Worm (Caenorhabditis elegans) whole organism, early embryonic: ENCODE data around the gene Y66D12A.8.
A peak's percentile ranks its signal among the peaks of the same experiment; 100 is the strongest.

Experiments used
- B0310.2 ChIP-seq: sonication (generic microtip); optimal IDR thresholded peaks from 2 replicates; lab custom pipeline; 2016; ENCODE audit warnings: mild to moderate bottlenecking, missing genetic modification characterization, missing compliant biosample characterization
- F13C5.2 ChIP-seq: sonication (generic microtip); optimal IDR thresholded peaks from 2 replicates; lab custom pipeline; 2017; ENCODE audit warnings: mild to moderate bottlenecking, missing genetic modification characterization, inconsistent platforms, missing compliant biosample characterization
- aly-1 ChIP-seq: sonication (generic microtip); optimal IDR thresholded peaks from 2 replicates; lab custom pipeline; 2016; ENCODE audit warnings: missing genetic modification characterization, missing compliant biosample characterization
- ama-1 ChIP-seq: fragments of 150-350 bp; optimal IDR thresholded peaks from 2 replicates; lab custom pipeline; 2014
- ceh-13 ChIP-seq: fragments of 200-800 bp; sonication (Bioruptor generic); optimal IDR thresholded peaks from 2 replicates; lab custom pipeline; 2018; ENCODE audit warnings: mild to moderate bottlenecking, missing genetic modification characterization, missing compliant biosample characterization
- ceh-36 ChIP-seq: sonication (generic microtip); optimal IDR thresholded peaks from 2 replicates; lab custom pipeline; 2016; ENCODE audit warnings: missing genetic modification characterization, inconsistent platforms, missing compliant biosample characterization
- ets-7 ChIP-seq: sonication (generic microtip); optimal IDR thresholded peaks from 2 replicates; lab custom pipeline; 2016; ENCODE audit warnings: missing genotype, missing genetic modification characterization, missing compliant biosample characterization
- flt-1 ChIP-seq: fragments of 200-800 bp; sonication (Bioruptor generic); IDR thresholded peaks from 2 replicates; pipeline ENCODE4 v1.3.6; 2022; ENCODE audit warnings: missing genetic modification characterization, missing compliant biosample characterization
- hmbx-1 ChIP-seq: sonication (generic microtip); optimal IDR thresholded peaks from 2 replicates; lab custom pipeline; 2016; ENCODE audit warnings: mild to moderate bottlenecking, missing genetic modification characterization, missing compliant biosample characterization
- hmg-4 ChIP-seq: fragments of 200-800 bp; sonication (Bioruptor generic); optimal IDR thresholded peaks from 2 replicates; lab custom pipeline; 2018; ENCODE audit warnings: mild to moderate bottlenecking, missing genetic modification characterization, missing compliant biosample characterization
- hnd-1 ChIP-seq: sonication (generic microtip); optimal IDR thresholded peaks from 2 replicates; lab custom pipeline; 2016; ENCODE audit warnings: missing genetic modification characterization, missing compliant biosample characterization
- pes-1 ChIP-seq: fragments of 200-800 bp; sonication (Bioruptor generic); IDR thresholded peaks from 2 replicates; pipeline ENCODE4 v1.3.6; 2022; ENCODE audit warnings: missing genetic modification reagents, missing genetic modification characterization, missing compliant biosample characterization
- scrt-1 ChIP-seq: fragments of 200-800 bp; sonication (Bioruptor generic); IDR thresholded peaks from 2 replicates; pipeline ENCODE4 v1.3.6; 2022; ENCODE audit warnings: missing genetic modification characterization, missing compliant biosample characterization
- sea-1 ChIP-seq: fragments of 200-800 bp; sonication (Bioruptor generic); conservative IDR thresholded peaks from 2 replicates; pipeline ENCODE4 v1.3.6; 2022; ENCODE audit warnings: missing genetic modification characterization, missing compliant biosample characterization
- tbx-11 ChIP-seq: fragments of 200-800 bp; sonication (Bioruptor generic); IDR thresholded peaks from 2 replicates; pipeline ENCODE4 v1.3.6; 2022; ENCODE audit warnings: missing genetic modification characterization, missing compliant biosample characterization
- tbx-37 ChIP-seq: fragments of 200-800 bp; sonication (Bioruptor generic); conservative IDR thresholded peaks from 2 replicates; pipeline ENCODE4 v1.3.6; 2022; ENCODE audit warnings: missing genetic modification reagents, missing genetic modification characterization, missing compliant biosample characterization
- tra-4 ChIP-seq: sonication (generic microtip); optimal IDR thresholded peaks from 2 replicates; lab custom pipeline; 2017; ENCODE audit warnings: missing genetic modification characterization, missing compliant biosample characterization

The Y66D12A.8 gene

ce11 chrIII:11573921-11574320 lies at the start of gene Y66D12A.8:
Gene Y66D12A.8 (plus strand): TSS chrIII:11574221.
- TF ChIP-seq ama-1 = peak; percentile 36
- no peak for TF ChIP-seq F13C5.2

ce11 chrIII:11526396-11526795 lies 47.6 kb upstream of the Y66D12A.8 start, which contains the start of gene xpb-1:
Gene xpb-1 (plus strand): TSS chrIII:11526657.
- TF ChIP-seq ceh-36 (tag; lab: Kevin White, UChicago) (no peak), F13C5.2 (no peak), hnd-1 (no peak), ceh-13 (GFP tag; lab: Kevin White, UChicago) (no peak), pes-1 (GFP tag; lab: Robert Waterston, UW) (no peak), ets-7 (tag; lab: Kevin White, UChicago) (no peak), ama-1 (no peak), sea-1 (GFP tag; lab: Robert Waterston, UW) (no peak), tbx-11 (GFP tag; lab: Robert Waterston, UW) (no peak), tra-4 (tag; lab: Kevin White, UChicago) (no peak), hmg-4 (no peak), aly-1 (tag; lab: Kevin White, UChicago) (no peak)

ce11 chrIII:11534624-11535079 lies 39.4 kb upstream of the Y66D12A.8 start, which contains the start of gene nrps-1:
Gene nrps-1 (plus strand): TSS chrIII:11534674.
- no peak for TF ChIP-seq ceh-36 (tag; lab: Kevin White, UChicago)
- TF ChIP-seq F13C5.2 = no peak
- no peak for TF ChIP-seq aly-1 (tag; lab: Kevin White, UChicago)
- no peak for TF ChIP-seq tbx-37 (GFP tag; lab: Robert Waterston, UW)
- TF ChIP-seq hmg-4 = no peak

- no peak for TF ChIP-seq tbx-11 (GFP tag; lab: Robert Waterston, UW)
- TF ChIP-seq aly-1 (tag; lab: Kevin White, UChicago) = no peak
- no peak for TF ChIP-seq tra-4 (tag; lab: Kevin White, UChicago)
- TF ChIP-seq F13C5.2 = no peak
- no peak for TF ChIP-seq sea-1 (GFP tag; lab: Robert Waterston, UW)
- TF ChIP-seq pes-1 (GFP tag; lab: Robert Waterston, UW) = no peak
- TF ChIP-seq ceh-36 (tag; lab: Kevin White, UChicago) = no peak
Measured at ce11 chrIII:11535453-11535852, 38.6 kb upstream of the Y66D12A.8 start.

ce11 chrIII:11544947-11545346 lies 29.1 kb upstream of the Y66D12A.8 start:
- TF ChIP-seq ets-7 (tag; lab: Kevin White, UChicago) (no peak), tbx-37 (GFP tag; lab: Robert Waterston, UW) (no peak), ceh-36 (tag; lab: Kevin White, UChicago) (no peak), hnd-1 (no peak), tbx-11 (GFP tag; lab: Robert Waterston, UW) (no peak), sea-1 (GFP tag; lab: Robert Waterston, UW) (no peak), ceh-13 (GFP tag; lab: Kevin White, UChicago) (no peak), aly-1 (tag; lab: Kevin White, UChicago) (no peak), flt-1 (GFP tag; lab: Robert Waterston, UW) (no peak), F13C5.2 (no peak), tra-4 (tag; lab: Kevin White, UChicago) (no peak), ama-1 (no peak), hmg-4 (no peak), hmbx-1 (no peak), pes-1 (GFP tag; lab: Robert Waterston, UW) (no peak)

ce11 chrIII:11548070-11548469 lies 26.0 kb upstream of the Y66D12A.8 start, which contains the start of gene Y66D12A.13:
Gene Y66D12A.13 (plus strand): TSS chrIII:11548370.
- TF ChIP-seq tbx-11 (GFP tag; lab: Robert Waterston, UW) = no peak
- TF ChIP-seq hnd-1 = no peak
- no peak for TF ChIP-seq tbx-37 (GFP tag; lab: Robert Waterston, UW)
- no peak for TF ChIP-seq F13C5.2
- TF ChIP-seq ets-7 (tag; lab: Kevin White, UChicago) = no peak
- TF ChIP-seq sea-1 (GFP tag; lab: Robert Waterston, UW) = no peak
- TF ChIP-seq tra-4 (tag; lab: Kevin White, UChicago) = no peak
- no peak for TF ChIP-seq pes-1 (GFP tag; lab: Robert Waterston, UW)
- TF ChIP-seq B0310.2 = no peak
- TF ChIP-seq ceh-13 (GFP tag; lab: Kevin White, UChicago) = no peak
- no peak for TF ChIP-seq aly-1 (tag; lab: Kevin White, UChicago)
- TF ChIP-seq flt-1 (GFP tag; lab: Robert Waterston, UW) = no peak
- no peak for TF ChIP-seq ceh-36 (tag; lab: Kevin White, UChicago)
- no peak for TF ChIP-seq hmbx-1
- no peak for TF ChIP-seq hmg-4

ce11 chrIII:11554701-11555111 lies 19.3 kb upstream of the Y66D12A.8 start:
- TF ChIP-seq scrt-1 (GFP tag; lab: Robert Waterston, UW) = 0 out of 2 replicates have a peak, but pooled peaks have one; percentile 18
- TF ChIP-seq flt-1 (GFP tag; lab: Robert Waterston, UW) = no peak
- TF ChIP-seq hmbx-1 = no peak
- no peak for TF ChIP-seq hmg-4
- TF ChIP-seq aly-1 (tag; lab: Kevin White, UChicago) = no peak
- TF ChIP-seq sea-1 (GFP tag; lab: Robert Waterston, UW) = 0 out of 2 replicates have a peak, but pooled peaks have one; percentile 47

ce11 chrIII:11556860-11557259 lies 17.2 kb upstream of the Y66D12A.8 start:
- TF ChIP-seq tbx-37 (GFP tag; lab: Robert Waterston, UW) (no peak), aly-1 (tag; lab: Kevin White, UChicago) (peak; percentile 18)
